Worm (Caenorhabditis elegans) whole organism, young adult: ENCODE results near the gene vps-2.
A peak's percentile ranks its signal among the peaks of the same experiment; 100 is the strongest.

ENCODE experiments used
- B0261.1 ChIP-seq: sonication (generic microtip); optimal IDR thresholded peaks from 2 replicates; lab custom pipeline; 2016; ENCODE audit warnings: mild to moderate bottlenecking, missing genetic modification characterization, moderate library complexity, missing compliant biosample characterization
- D2030.7 ChIP-seq: fragments of 200-800 bp; sonication (Bioruptor generic); IDR thresholded peaks from 2 replicates; pipeline ENCODE4 v1.3.6; 2022; ENCODE audit warnings: missing genetic modification reagents, missing genetic modification characterization, missing compliant biosample characterization
- F22D6.2 ChIP-seq: sonication (generic microtip); optimal IDR thresholded peaks from 2 replicates; lab custom pipeline; 2016; ENCODE audit warnings: mild to moderate bottlenecking, missing genetic modification characterization, missing compliant biosample characterization
- F33H1.4 ChIP-seq: fragments of 200-800 bp; sonication (Bioruptor generic); IDR thresholded peaks from 2 replicates; pipeline ENCODE4 v1.3.6; 2022; ENCODE audit warnings: missing genetic modification reagents, missing genetic modification characterization, missing compliant biosample characterization
- F55B11.4 ChIP-seq: sonication (generic microtip); optimal IDR thresholded peaks from 2 replicates; lab custom pipeline; 2016; ENCODE audit warnings: missing compliant biosample characterization, missing genetic modification characterization, borderline replicate concordance; ENCODE audit not compliant: insufficient read depth
- T07F8.4 ChIP-seq: sonication (generic microtip); optimal IDR thresholded peaks from 2 replicates; lab custom pipeline; 2016; ENCODE audit warnings: mild to moderate bottlenecking, missing genetic modification characterization, moderate library complexity, missing compliant biosample characterization
- Y53F4B.3 ChIP-seq: fragments of 200-800 bp; sonication (Bioruptor generic); IDR thresholded peaks from 2 replicates; pipeline ENCODE4 v1.3.6; 2022; ENCODE audit warnings: missing genetic modification reagents, missing genetic modification characterization, missing compliant biosample characterization
- Y53G8AR.9 ChIP-seq: fragments of 200-800 bp; sonication (Bioruptor generic); conservative IDR thresholded peaks from 2 replicates; pipeline ENCODE4 v1.3.6; 2022; ENCODE audit warnings: missing genetic modification reagents, missing genetic modification characterization, missing compliant biosample characterization
- Y56A3A.18 ChIP-seq: fragments of 200-800 bp; sonication (Bioruptor generic); IDR thresholded peaks from 2 replicates; pipeline ENCODE4 v1.3.6; 2022; ENCODE audit warnings: missing genetic modification reagents, missing genetic modification characterization, missing compliant biosample characterization
- Y67H2A.10 ChIP-seq: fragments of 200-800 bp; sonication (Bioruptor generic); conservative IDR thresholded peaks from 2 replicates; pipeline ENCODE4 v1.3.6; 2022; ENCODE audit warnings: missing genetic modification reagents, missing genetic modification characterization, missing compliant biosample characterization
- Y79H2A.3 ChIP-seq: fragments of 200-800 bp; sonication (Bioruptor generic); conservative IDR thresholded peaks from 2 replicates; pipeline ENCODE4 v1.3.6; 2022; ENCODE audit warnings: missing genetic modification reagents, missing genetic modification characterization, missing compliant biosample characterization
- aptf-3 ChIP-seq: fragments of 200-800 bp; sonication (Bioruptor generic); IDR thresholded peaks from 2 replicates; pipeline ENCODE4 v1.3.6; 2022; ENCODE audit warnings: missing genetic modification characterization, missing compliant biosample characterization
- bed-1 ChIP-seq: fragments of 200-800 bp; sonication (Bioruptor generic); IDR thresholded peaks from 2 replicates; pipeline ENCODE4 v1.3.6; 2022; ENCODE audit warnings: missing genetic modification reagents, missing genetic modification characterization, missing compliant biosample characterization
- cebp-2 ChIP-seq: fragments of 200-800 bp; sonication (Bioruptor generic); IDR thresholded peaks from 2 replicates; pipeline ENCODE4 v1.3.6; 2022; ENCODE audit warnings: missing genetic modification characterization, missing compliant biosample characterization
- ceh-79 ChIP-seq: sonication (generic microtip); optimal IDR thresholded peaks from 2 replicates; lab custom pipeline; 2017; ENCODE audit warnings: mild to moderate bottlenecking, missing genetic modification characterization, missing compliant biosample characterization
- chd-7 ChIP-seq: sonication (generic microtip); optimal IDR thresholded peaks from 2 replicates; lab custom pipeline; 2016; ENCODE audit warnings: mild to moderate bottlenecking, missing genetic modification characterization, moderate library complexity, missing compliant biosample characterization
- dox-1 ChIP-seq: fragments of 200-800 bp; sonication (Bioruptor generic); IDR thresholded peaks from 2 replicates; pipeline ENCODE4 v1.3.6; 2022; ENCODE audit warnings: missing genetic modification reagents, missing genetic modification characterization, missing compliant biosample characterization
- ekl-4 ChIP-seq: fragments of 200-800 bp; sonication (Bioruptor generic); IDR thresholded peaks from 2 replicates; pipeline ENCODE4 v1.3.6; 2022; ENCODE audit warnings: missing genetic modification reagents, missing genetic modification characterization, missing compliant biosample characterization
- ets-4 ChIP-seq: fragments of 200-800 bp; sonication (Bioruptor generic); optimal IDR thresholded peaks from 2 replicates; lab custom pipeline; 2018; ENCODE audit warnings: mild to moderate bottlenecking, missing genetic modification characterization, missing compliant biosample characterization
- fkh-3 ChIP-seq: sonication (generic microtip); optimal IDR thresholded peaks from 2 replicates; lab custom pipeline; 2016; ENCODE audit warnings: mild to moderate bottlenecking, missing genetic modification characterization, missing compliant biosample characterization
- hmg-1.2 ChIP-seq: fragments of 200-800 bp; sonication (Bioruptor generic); IDR thresholded peaks from 2 replicates; pipeline ENCODE4 v1.3.6; 2022; ENCODE audit warnings: missing genetic modification reagents, missing genetic modification characterization, missing compliant biosample characterization
- hmg-20 ChIP-seq: fragments of 200-800 bp; sonication (Bioruptor generic); IDR thresholded peaks from 2 replicates; pipeline ENCODE4 v1.3.6; 2022; ENCODE audit warnings: missing genetic modification reagents, missing genetic modification characterization, missing compliant biosample characterization
- hrde-1 ChIP-seq: sonication (generic microtip); optimal IDR thresholded peaks from 2 replicates; lab custom pipeline; 2016; ENCODE audit warnings: missing genetic modification characterization, mild to moderate bottlenecking, missing compliant biosample characterization, moderate library complexity, missing genotype, missing genetic modification reagents, borderline replicate concordance
- hsf-1 ChIP-seq: fragments of 200-800 bp; sonication (Bioruptor generic); IDR thresholded peaks from 2 replicates; pipeline ENCODE4 v1.3.6; 2022; ENCODE audit warnings: missing genetic modification reagents, missing genetic modification characterization, missing compliant biosample characterization
- let-526 ChIP-seq: fragments of 200-800 bp; sonication (Bioruptor generic); IDR thresholded peaks from 2 replicates; pipeline ENCODE4 v1.3.6; 2022; ENCODE audit warnings: missing genetic modification reagents, missing genetic modification characterization, missing compliant biosample characterization
- lin-26 ChIP-seq: fragments of 200-800 bp; sonication (Bioruptor generic); IDR thresholded peaks from 2 replicates; pipeline ENCODE4 v1.3.6; 2022; ENCODE audit warnings: missing genetic modification reagents, missing genetic modification characterization, missing compliant biosample characterization
- lin-35 ChIP-seq, 3 experiments: fragments of 150-350 bp in 2 of 3; sonication (generic microtip) in 1 of 3; optimal IDR thresholded peaks; 2 replicates each; lab custom pipeline; 2014 to 2018; ENCODE audit warnings: missing biosample characterization in 3 of 3, missing genetic modification characterization in 3 of 3, missing genetic modification reagents in 3 of 3
- lsl-1 ChIP-seq: fragments of 200-800 bp; sonication (Bioruptor generic); optimal IDR thresholded peaks from 2 replicates; lab custom pipeline; 2018; ENCODE audit warnings: mild to moderate bottlenecking, missing genetic modification characterization, moderate library complexity, missing compliant biosample characterization
- mcd-1 ChIP-seq: fragments of 200-800 bp; sonication (Bioruptor generic); IDR thresholded peaks from 2 replicates; pipeline ENCODE4 v1.3.6; 2022; ENCODE audit warnings: missing genetic modification reagents, missing genetic modification characterization, missing compliant biosample characterization
- nfya-2 ChIP-seq: fragments of 200-800 bp; sonication (Bioruptor generic); IDR thresholded peaks from 2 replicates; pipeline ENCODE4 v1.3.6; 2022; ENCODE audit warnings: missing genetic modification reagents, missing genetic modification characterization, missing compliant biosample characterization
- nfyb-1 ChIP-seq: fragments of 200-800 bp; sonication (Bioruptor generic); IDR thresholded peaks from 2 replicates; pipeline ENCODE4 v1.3.6; 2022; ENCODE audit warnings: missing genetic modification reagents, missing genetic modification characterization, missing compliant biosample characterization
- nhr-80 ChIP-seq: sonication (generic microtip); optimal IDR thresholded peaks from 2 replicates; lab custom pipeline; 2016; ENCODE audit warnings: missing genetic modification characterization, missing compliant biosample characterization
- rpc-1 ChIP-seq, 2 experiments: fragments of 150-350 bp in 1 of 2; sonication (generic microtip) in 1 of 2; optimal IDR thresholded peaks; 2 replicates each; lab custom pipeline; 2014 to 2018; ENCODE audit warnings: missing biosample characterization in 1 of 2, missing genetic modification characterization in 1 of 2, missing genetic modification reagents in 1 of 2, missing genotype in 1 of 2
- snpc-3.4 ChIP-seq: sonication (generic microtip); optimal IDR thresholded peaks from 2 replicates; lab custom pipeline; 2017; ENCODE audit warnings: missing genetic modification characterization, mild to moderate bottlenecking, missing compliant biosample characterization, antibody characterized with exemption, moderate library complexity, missing genotype, missing genetic modification reagents
- tbp1 ChIP-seq: fragments of 200-800 bp; sonication (Bioruptor generic); optimal IDR thresholded peaks from 2 replicates; lab custom pipeline; 2018; ENCODE audit warnings: mild to moderate bottlenecking, missing genetic modification characterization, missing compliant biosample characterization
- tlf-1 ChIP-seq: fragments of 200-800 bp; sonication (Bioruptor generic); optimal IDR thresholded peaks from 2 replicates; lab custom pipeline; 2018; ENCODE audit warnings: mild to moderate bottlenecking, missing genetic modification characterization, missing compliant biosample characterization
- ztf-18 ChIP-seq: sonication (generic microtip); optimal IDR thresholded peaks from 2 replicates; lab custom pipeline; 2016; ENCODE audit warnings: missing genotype, mild to moderate bottlenecking, missing genetic modification characterization, missing compliant biosample characterization
- ztf-25 ChIP-seq: fragments of 200-800 bp; sonication (Bioruptor generic); IDR thresholded peaks from 2 replicates; pipeline ENCODE4 v1.3.6; 2022; ENCODE audit warnings: missing genetic modification reagents, missing genetic modification characterization, missing compliant biosample characterization

The vps-2 gene

DNA sequence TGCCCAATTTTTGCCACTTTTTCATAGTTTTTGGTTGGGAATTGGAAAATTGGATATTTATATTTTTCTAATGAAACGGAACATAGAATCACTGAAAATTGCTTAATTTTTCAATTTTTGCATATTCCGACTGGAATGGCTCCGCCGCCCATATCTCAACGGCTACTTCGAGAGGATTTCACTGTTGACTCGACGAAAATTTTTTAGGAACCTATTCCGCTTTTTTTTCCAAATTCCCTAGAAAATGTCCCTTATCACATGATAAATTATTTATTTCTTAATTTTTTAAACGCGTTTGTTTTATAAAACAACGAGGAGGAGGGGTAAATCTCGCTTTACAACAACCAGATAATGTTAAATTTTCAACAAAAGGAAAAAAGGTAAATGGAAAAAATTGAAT, 41.3 kb downstream of the vps-2 start (continued):
- peak; percentile 30; the same call in 1 of the 2 replicates for TF ChIP-seq D2030.7 (GFP tag; lab: Robert Waterston, UW)
- TF ChIP-seq rpc-1 (optimal IDR thresholded peaks at IDR 0.05; lab: Kevin White, UChicago), result no peak
- no peak for TF ChIP-seq rpc-1 (tag; optimal IDR thresholded peaks at IDR 0.05; lab: Kevin White, UChicago)
- peak; percentile 29 for TF ChIP-seq lsl-1 (GFP tag; lab: Kevin White, UChicago)
- TF ChIP-seq fkh-3 (tag; lab: Kevin White, UChicago), result no peak
- no peak for TF ChIP-seq nhr-80 (tag; lab: Kevin White, UChicago)
- peak; percentile 85; the same call in 1 of the 2 replicates for TF ChIP-seq Y53G8AR.9 (GFP tag; lab: Robert Waterston, UW)
- TF ChIP-seq let-526 (GFP tag; lab: Robert Waterston, UW), result no peak
- TF ChIP-seq hrde-1 (tag; lab: Kevin White, UChicago), result peak; percentile 59
- TF ChIP-seq hmg-1.2 (GFP tag; lab: Robert Waterston, UW), result peak; percentile 37
- TF ChIP-seq dox-1 (GFP tag; lab: Robert Waterston, UW), result no peak; the same call in 1 of the 2 replicates
- peak; percentile 55; the same call in 1 of the 2 replicates for TF ChIP-seq lin-26
- TF ChIP-seq ekl-4 (GFP tag; lab: Robert Waterston, UW), result peak; percentile 63
- no peak for TF ChIP-seq hmg-20 (GFP tag; lab: Robert Waterston, UW)
- peak; percentile 78 for TF ChIP-seq hsf-1
- no peak for TF ChIP-seq ets-4
- no peak for TF ChIP-seq mcd-1 (GFP tag; lab: Robert Waterston, UW)
- peak; percentile 81; the same call in 1 of the 2 replicates for TF ChIP-seq Y79H2A.3
- TF ChIP-seq bed-1 (GFP tag; lab: Robert Waterston, UW), result 0 out of 2 replicates have a peak, but pooled peaks have one; percentile 62
- 0 out of 2 replicates have a peak, but pooled peaks have one; percentile 67 for TF ChIP-seq nfya-2 (GFP tag; lab: Robert Waterston, UW)
- TF ChIP-seq tbp1 (GFP tag; lab: Kevin White, UChicago), result peak; percentile 23

DNA sequence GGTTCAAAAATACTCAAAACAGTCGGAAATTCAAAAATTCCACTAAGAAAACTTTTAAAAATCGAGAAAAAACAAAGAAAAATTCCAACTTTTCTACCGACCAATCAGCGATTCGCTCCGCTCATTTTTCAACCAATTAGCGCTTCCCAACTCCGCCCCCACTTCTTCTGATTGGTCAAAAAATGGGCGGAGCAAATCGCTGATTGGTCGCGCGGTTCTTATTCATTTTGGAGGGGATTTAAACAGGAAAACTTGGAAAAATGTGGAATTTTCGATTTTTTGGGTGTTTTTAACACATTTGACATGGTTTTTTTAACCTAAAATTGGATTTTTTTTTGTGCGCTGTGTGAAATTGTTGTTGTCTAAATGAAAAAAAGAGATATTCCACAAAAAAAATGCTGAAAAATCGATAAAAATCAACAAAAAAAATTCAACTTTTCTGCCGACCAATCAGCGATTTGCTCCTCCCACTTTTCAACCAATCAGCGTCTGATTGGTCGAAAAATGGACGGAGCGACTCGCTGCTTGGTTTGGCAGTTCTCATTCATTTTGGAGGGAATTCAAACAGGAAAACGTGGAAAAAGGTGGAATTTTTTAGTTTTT, 45.2 kb downstream of the vps-2 start:
- TF ChIP-seq chd-7 (tag; lab: Kevin White, UChicago) (no peak), nfyb-1 (GFP tag; lab: Robert Waterston, UW) (0 out of 2 replicates have a peak, but pooled peaks have one; percentile 31), F33H1.4 (GFP tag; lab: Robert Waterston, UW) (no peak)

DNA sequence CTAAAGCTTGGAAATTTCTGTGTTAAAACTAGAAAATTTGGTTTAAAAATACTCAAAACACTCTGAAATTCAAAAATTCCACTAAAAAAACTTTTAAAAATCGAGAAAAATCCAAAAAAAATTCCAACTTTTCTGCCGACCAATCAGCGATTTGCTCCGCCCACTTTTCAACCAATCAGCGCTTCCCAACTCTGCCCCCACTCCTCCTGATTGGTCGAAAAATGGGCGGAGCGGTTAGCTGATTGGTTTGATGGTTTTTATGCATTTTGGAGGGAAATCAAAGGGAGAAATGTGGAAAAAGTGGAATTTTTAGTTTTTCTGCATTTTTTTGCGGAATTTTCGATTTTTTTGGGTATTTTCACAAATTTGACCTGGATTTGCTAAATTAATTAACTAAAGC, 46.0 kb downstream of the vps-2 start:
- TF ChIP-seq Y53F4B.3 (GFP tag; lab: Robert Waterston, UW), result no peak
- no peak for TF ChIP-seq cebp-2 (GFP tag; lab: Robert Waterston, UW)
- no peak for TF ChIP-seq snpc-3.4
- TF ChIP-seq Y67H2A.10 (GFP tag; lab: Robert Waterston, UW), result no peak
- TF ChIP-seq chd-7 (tag; lab: Kevin White, UChicago), result no peak
- no peak for TF ChIP-seq Y56A3A.18 (GFP tag; lab: Robert Waterston, UW)
- TF ChIP-seq aptf-3, result no peak
- TF ChIP-seq B0261.1 (tag; lab: Kevin White, UChicago), result no peak
- no peak for TF ChIP-seq ztf-25 (GFP tag; lab: Robert Waterston, UW)
- no peak for TF ChIP-seq F55B11.4
- no peak for TF ChIP-seq lin-35 (GFP tag; optimal IDR thresholded peaks at IDR 0.05; lab: Kevin White, UChicago)
- TF ChIP-seq ztf-18, result no peak
- no peak for TF ChIP-seq F22D6.2
- TF ChIP-seq tlf-1 (GFP tag; lab: Kevin White, UChicago), result no peak
- no peak for TF ChIP-seq T07F8.4
- TF ChIP-seq ceh-79 (tag; lab: Kevin White, UChicago), result no peak
